Fruit fly (Drosophila melanogaster): ENCODE data around the gene NANS.
A peak's percentile ranks its signal among the peaks of the same experiment; 100 is the strongest.

Gene NANS

DNA sequence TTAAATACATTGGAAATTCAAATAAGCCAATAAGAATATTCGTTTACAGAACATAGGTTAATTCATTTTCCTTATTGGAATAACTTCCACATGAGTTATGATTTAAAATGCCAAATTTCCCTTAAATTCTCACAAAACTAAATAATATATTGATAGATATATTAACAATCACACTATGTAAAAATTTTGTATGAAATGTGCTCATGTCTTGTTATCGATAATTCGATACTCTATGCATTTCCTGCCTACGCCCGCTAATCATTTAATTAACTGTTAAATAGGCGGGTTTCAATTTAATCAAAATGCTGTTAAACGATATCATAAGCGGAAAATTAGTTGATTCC, at the start of gene NANS:
TSS of gene NANS (plus strand) at position 269 of the 344 bp plus-strand sequence.
- TF ChIP-seq fd96Ca (GFP tag; IDR thresholded peaks at IDR 0.05) (no peak), CG10348 (GFP tag; IDR thresholded peaks at IDR 0.05) (no peak), Snoo (tag; optimal IDR thresholded peaks at IDR 0.05) (no peak), CG34367 (tag; optimal IDR thresholded peaks at IDR 0.05) (no peak), CG14655 (GFP tag; optimal IDR thresholded peaks at IDR 0.05) (no peak), CG15710 (tag; optimal IDR thresholded peaks at IDR 0.05) (no peak), CG13204 (GFP tag; optimal IDR thresholded peaks at IDR 0.05) (no peak), EcR (GFP tag; optimal IDR thresholded peaks at IDR 0.05) (no peak), CG8159 (tag; optimal IDR thresholded peaks at IDR 0.05) (no peak), gl (tag; optimal IDR thresholded peaks at IDR 0.05) (no peak), Ets98B (GFP tag; IDR thresholded peaks at IDR 0.05) (no peak), CG32121 (GFP tag; IDR thresholded peaks at IDR 0.05) (no peak), Pif1B (GFP tag; optimal IDR thresholded peaks at IDR 0.05) (no peak), CG12605 (GFP tag; IDR thresholded peaks at IDR 0.05) (no peak), rn (GFP tag; IDR thresholded peaks at IDR 0.05) (no peak)

DNA sequence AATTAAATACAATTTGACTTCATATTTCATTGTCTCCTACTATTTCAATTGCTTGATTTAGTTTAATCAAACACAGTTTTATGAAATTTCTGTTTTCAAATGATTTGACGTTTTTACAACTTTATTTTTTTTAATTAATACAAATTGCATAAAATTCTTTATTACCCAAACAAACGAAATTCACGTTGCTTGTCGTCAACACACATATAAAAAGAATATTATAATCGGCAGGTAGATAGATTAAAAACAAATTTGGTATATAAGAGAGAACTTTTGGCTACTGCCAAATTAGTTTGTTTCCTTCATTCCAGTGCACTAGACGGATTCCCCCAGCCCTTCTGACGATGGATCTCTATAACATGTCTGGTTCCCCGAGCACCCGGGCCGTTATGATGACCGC, 49.5 kb upstream of the NANS start, which contains the start of gene GstD6:
TSS of gene GstD6 (plus strand) at position 301 of the 400 bp plus-strand sequence.
- TF ChIP-seq D1 (tag; optimal IDR thresholded peaks at IDR 0.05) (no peak), CG32121 (GFP tag; IDR thresholded peaks at IDR 0.05) (no peak), EcR (GFP tag; optimal IDR thresholded peaks at IDR 0.05) (no peak), gl (tag; optimal IDR thresholded peaks at IDR 0.05) (no peak), Pif1A (GFP tag; optimal IDR thresholded peaks at IDR 0.05) (no peak), CG17806 (tag; optimal IDR thresholded peaks at IDR 0.05) (no peak)

DNA sequence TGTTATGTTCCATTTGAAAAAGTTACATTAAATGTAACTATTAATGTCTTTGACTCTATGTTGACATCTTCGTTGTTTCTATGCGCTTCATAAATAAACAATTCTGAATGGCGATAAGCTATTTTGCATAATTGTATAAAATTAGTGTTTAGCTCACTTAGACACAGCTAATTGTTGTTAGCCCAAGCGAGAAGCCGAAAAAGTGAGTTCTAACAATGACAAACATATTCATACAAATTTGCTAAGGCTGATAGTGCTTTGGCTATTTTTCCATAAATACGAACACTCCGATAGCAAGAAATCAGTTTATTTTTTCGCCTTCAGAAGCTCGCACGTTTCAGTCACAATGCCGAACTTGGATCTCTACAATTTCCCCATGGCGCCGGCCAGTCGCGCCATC, 48.2 kb upstream of the NANS start, which contains the start of gene GstD7:
TSS of gene GstD7 (plus strand) at position 301 of the 400 bp plus-strand sequence.
- TF ChIP-seq EcR (GFP tag; optimal IDR thresholded peaks at IDR 0.05) (no peak), Pif1B (GFP tag; optimal IDR thresholded peaks at IDR 0.05) (no peak), CG13204 (GFP tag; optimal IDR thresholded peaks at IDR 0.05) (no peak), Snoo (tag; optimal IDR thresholded peaks at IDR 0.05) (no peak), CG32121 (GFP tag; IDR thresholded peaks at IDR 0.05) (no peak), Pif1A (GFP tag; optimal IDR thresholded peaks at IDR 0.05) (no peak), CG34367 (tag; optimal IDR thresholded peaks at IDR 0.05) (no peak), D1 (tag; optimal IDR thresholded peaks at IDR 0.05) (no peak), CG8159 (tag; optimal IDR thresholded peaks at IDR 0.05) (no peak), fd96Ca (GFP tag; IDR thresholded peaks at IDR 0.05) (no peak), rn (GFP tag; IDR thresholded peaks at IDR 0.05) (no peak), Ets98B (GFP tag; IDR thresholded peaks at IDR 0.05) (no peak), gl (tag; optimal IDR thresholded peaks at IDR 0.05) (no peak), CG9948 (tag; optimal IDR thresholded peaks at IDR 0.05) (no peak), CG4496 (GFP tag; IDR thresholded peaks at IDR 0.05) (no peak), CG17806 (tag; optimal IDR thresholded peaks at IDR 0.05) (no peak)

DNA sequence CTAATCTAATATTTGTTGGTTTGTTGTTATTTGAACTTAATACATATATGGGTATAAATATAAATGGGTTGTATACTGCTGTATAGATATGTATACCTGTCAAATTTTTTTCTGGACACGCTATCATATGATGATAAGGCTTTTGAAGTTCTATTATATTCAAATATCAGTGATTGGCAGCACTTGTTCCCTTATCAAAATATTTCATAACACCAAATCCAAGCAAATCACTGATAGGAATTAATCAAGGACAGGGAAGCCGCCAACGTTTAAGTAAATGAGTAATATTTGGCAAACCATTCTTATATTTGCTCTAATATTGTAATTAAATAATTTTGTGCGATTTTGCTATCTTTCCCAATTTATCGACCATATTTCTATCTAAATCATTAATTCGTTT, 47.1 kb upstream of the NANS start:
- TF ChIP-seq CG10348 (GFP tag; IDR thresholded peaks at IDR 0.05) (no peak), CG32121 (GFP tag; IDR thresholded peaks at IDR 0.05) (no peak), Ets98B (GFP tag; IDR thresholded peaks at IDR 0.05) (no peak), CG9948 (tag; optimal IDR thresholded peaks at IDR 0.05) (no peak), CG15710 (tag; optimal IDR thresholded peaks at IDR 0.05) (no peak), CG34367 (tag; optimal IDR thresholded peaks at IDR 0.05) (no peak), gl (tag; optimal IDR thresholded peaks at IDR 0.05) (no peak), CG14655 (GFP tag; optimal IDR thresholded peaks at IDR 0.05) (no peak), CG8301 (tag; optimal IDR thresholded peaks at IDR 0.05) (no peak), CG8159 (tag; optimal IDR thresholded peaks at IDR 0.05) (no peak), CG12605 (GFP tag; IDR thresholded peaks at IDR 0.05) (no peak)

DNA sequence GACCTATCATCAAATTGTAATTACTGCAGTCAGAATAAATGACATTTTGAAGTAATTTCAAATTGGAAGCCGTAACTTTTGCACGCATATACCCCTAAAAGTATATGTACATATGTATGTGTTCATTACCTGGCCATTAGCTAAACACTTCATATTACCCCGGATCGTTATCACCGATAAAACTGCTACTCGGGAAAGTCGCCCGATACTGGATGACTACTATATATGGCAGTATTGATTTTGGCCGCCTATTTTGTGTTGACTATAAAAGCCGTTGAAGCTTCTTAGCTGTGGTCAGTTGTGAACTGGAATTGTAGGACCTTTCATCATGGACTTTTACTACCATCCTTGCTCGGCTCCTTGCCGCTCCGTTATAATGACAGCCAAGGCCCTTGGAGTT, 46.7 kb upstream of the NANS start, which contains the start of gene GstD8:
TSS of gene GstD8 (plus strand) at position 301 of the 400 bp plus-strand sequence.
- no peak for TF ChIP-seq fd96Ca (GFP tag; IDR thresholded peaks at IDR 0.05)
- no peak for TF ChIP-seq gl (tag; optimal IDR thresholded peaks at IDR 0.05)
- no peak for TF ChIP-seq Snoo (tag; optimal IDR thresholded peaks at IDR 0.05)
- TF ChIP-seq CG34367 (tag; optimal IDR thresholded peaks at IDR 0.05) = no peak
- TF ChIP-seq CG10348 (GFP tag; IDR thresholded peaks at IDR 0.05) = no peak
- no peak for TF ChIP-seq CG9948 (tag; optimal IDR thresholded peaks at IDR 0.05)
- no peak for TF ChIP-seq CG32121 (GFP tag; IDR thresholded peaks at IDR 0.05)
- TF ChIP-seq CG4496 (GFP tag; IDR thresholded peaks at IDR 0.05) = no peak

DNA sequence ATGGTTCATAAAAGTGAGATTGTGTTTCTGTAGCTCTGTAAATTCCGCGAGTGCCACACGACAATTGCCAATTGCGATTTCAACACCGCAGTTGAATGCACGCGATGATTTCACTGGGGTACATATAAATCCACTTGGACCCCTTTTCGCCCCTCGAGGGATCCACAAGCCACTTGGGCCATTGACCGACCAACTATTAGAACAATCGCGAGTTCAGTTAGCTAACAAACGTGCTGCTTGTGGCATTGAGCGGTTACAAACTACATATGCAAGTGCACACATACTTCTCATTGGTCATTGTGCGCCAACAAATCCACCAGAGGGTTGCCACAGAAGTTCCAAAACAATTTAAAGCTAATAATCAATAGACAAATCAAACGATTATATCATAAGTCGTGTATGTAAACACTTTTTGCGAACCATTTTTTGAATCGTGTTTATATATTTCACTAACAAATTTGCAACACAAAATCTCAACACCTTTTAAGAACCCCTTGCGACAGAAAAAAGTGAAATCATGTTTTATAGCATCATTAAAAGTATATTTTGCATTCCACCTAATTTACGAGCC, 45.2 kb upstream of the NANS start:
- TF ChIP-seq CG13204 (GFP tag; optimal IDR thresholded peaks at IDR 0.05) (no peak), CG14655 (GFP tag; optimal IDR thresholded peaks at IDR 0.05) (peak; percentile 69), Pif1A (GFP tag; optimal IDR thresholded peaks at IDR 0.05) (no peak), Ets98B (GFP tag; IDR thresholded peaks at IDR 0.05) (peak; percentile 55; the same call in 1 of the 2 replicates), fd96Ca (GFP tag; IDR thresholded peaks at IDR 0.05) (no peak; the same call in 2 of the 3 replicates), Pif1B (GFP tag; optimal IDR thresholded peaks at IDR 0.05) (no peak), CG32121 (GFP tag; IDR thresholded peaks at IDR 0.05) (peak; percentile 58; the same call in 1 of the 2 replicates), Snoo (tag; optimal IDR thresholded peaks at IDR 0.05) (no peak), CG17806 (tag; optimal IDR thresholded peaks at IDR 0.05) (no peak), EcR (GFP tag; optimal IDR thresholded peaks at IDR 0.05) (peak; percentile 58), CG34367 (tag; optimal IDR thresholded peaks at IDR 0.05) (no peak), rn (GFP tag; IDR thresholded peaks at IDR 0.05) (no peak), CG12605 (GFP tag; IDR thresholded peaks at IDR 0.05) (no peak; the same call in 1 of the 2 replicates), CG9948 (tag; optimal IDR thresholded peaks at IDR 0.05) (no peak), CG4496 (GFP tag; IDR thresholded peaks at IDR 0.05) (peak; percentile 67), CG8159 (tag; optimal IDR thresholded peaks at IDR 0.05) (no peak), D1 (tag; optimal IDR thresholded peaks at IDR 0.05) (no peak), CG15710 (tag; optimal IDR thresholded peaks at IDR 0.05) (no peak), CG8301 (tag; optimal IDR thresholded peaks at IDR 0.05) (peak; percentile 73), CG10348 (GFP tag; IDR thresholded peaks at IDR 0.05) (no peak), gl (tag; optimal IDR thresholded peaks at IDR 0.05) (no peak)
